Worm (Caenorhabditis elegans) whole organism, L2 larva: Measurements from ENCODE around the gene C35D10.7.

Experiments
- C34F6.9 ChIP-seq: fragments of 150-350 bp; optimal IDR thresholded peaks from 2 replicates; lab custom pipeline; 2014; ENCODE audit warnings: missing biosample characterization, missing genetic modification characterization
- F13H6.1 ChIP-seq: sonication (generic microtip); optimal IDR thresholded peaks from 2 replicates; lab custom pipeline; 2016; ENCODE audit warnings: missing genetic modification characterization, missing compliant biosample characterization
- R02D3.7 ChIP-seq: fragments of 150-350 bp; optimal IDR thresholded peaks from 2 replicates; lab custom pipeline; 2014; ENCODE audit warnings: missing biosample characterization, missing genetic modification characterization
- Y55F3AM.14 ChIP-seq: fragments of 200-800 bp; sonication (Bioruptor generic); optimal IDR thresholded peaks from 2 replicates; lab custom pipeline; 2018; ENCODE audit warnings: mild to moderate bottlenecking, missing genetic modification characterization, missing compliant biosample characterization
- ZK546.5 ChIP-seq: sonication (generic microtip); optimal IDR thresholded peaks from 2 replicates; lab custom pipeline; 2017; ENCODE audit warnings: missing biosample characterization, missing genetic modification characterization
- alr-1 ChIP-seq: fragments of 150-350 bp; optimal IDR thresholded peaks from 2 replicates; lab custom pipeline; 2014; ENCODE audit warnings: missing biosample characterization, missing genetic modification characterization
- aly-2 ChIP-seq: fragments of 150-350 bp; optimal IDR thresholded peaks from 2 replicates; lab custom pipeline; 2014; ENCODE audit warnings: missing biosample characterization, missing genetic modification characterization
- ama-1 ChIP-seq: fragments of 150-350 bp; optimal IDR thresholded peaks from 2 replicates; lab custom pipeline; 2018; ENCODE audit warnings: inconsistent platforms
- blmp-1 ChIP-seq: sonication (generic microtip); optimal IDR thresholded peaks from 2 replicates; lab custom pipeline; 2017; ENCODE audit warnings: missing genetic modification characterization, mild to moderate bottlenecking, missing compliant biosample characterization, antibody characterized with exemption, moderate library complexity; ENCODE audit not compliant: insufficient read depth
- ceh-16 ChIP-seq: fragments of 150-350 bp; optimal IDR thresholded peaks from 2 replicates; lab custom pipeline; 2014; ENCODE audit warnings: missing biosample characterization, missing genetic modification characterization
- ceh-82 ChIP-seq: fragments of 150-350 bp; optimal IDR thresholded peaks from 2 replicates; lab custom pipeline; 2014; ENCODE audit warnings: missing biosample characterization, missing genetic modification characterization
- crh-2 ChIP-seq: sonication (generic microtip); optimal IDR thresholded peaks from 2 replicates; lab custom pipeline; 2017; ENCODE audit warnings: missing biosample characterization, missing genetic modification characterization
- dmd-4 ChIP-seq: sonication (generic microtip); optimal IDR thresholded peaks from 2 replicates; lab custom pipeline; 2017; ENCODE audit warnings: missing biosample characterization, missing genetic modification characterization
- egl-27 ChIP-seq: sonication (generic microtip); optimal IDR thresholded peaks from 3 replicates; lab custom pipeline; 2017; ENCODE audit warnings: missing biosample characterization, missing genetic modification reagents, missing genetic modification characterization
- elt-1 ChIP-seq: fragments of 150-350 bp; optimal IDR thresholded peaks from 2 replicates; lab custom pipeline; 2014; ENCODE audit warnings: missing biosample characterization, missing genetic modification characterization
- elt-3 ChIP-seq: sonication (generic microtip); optimal IDR thresholded peaks from 2 replicates; lab custom pipeline; 2017; ENCODE audit warnings: missing biosample characterization, missing genetic modification characterization
- fos-1 ChIP-seq: fragments of 150-350 bp; optimal IDR thresholded peaks from 2 replicates; lab custom pipeline; 2014; ENCODE audit warnings: missing biosample characterization, missing genetic modification characterization
- gmeb-1 ChIP-seq: fragments of 150-350 bp; optimal IDR thresholded peaks from 2 replicates; lab custom pipeline; 2014; ENCODE audit warnings: missing biosample characterization, missing genetic modification characterization
- lin-11 ChIP-seq: fragments of 150-350 bp; sonication (generic microtip); optimal IDR thresholded peaks from 2 replicates; lab custom pipeline; 2014; ENCODE audit warnings: missing biosample characterization, missing genetic modification characterization, inconsistent platforms, mixed read lengths
- lin-13 ChIP-seq: fragments of 150-350 bp; optimal IDR thresholded peaks from 2 replicates; lab custom pipeline; 2014; ENCODE audit warnings: missing biosample characterization, missing genetic modification reagents, missing genetic modification characterization
- lin-39 ChIP-seq: fragments of 150-350 bp; optimal IDR thresholded peaks from 2 replicates; lab custom pipeline; 2014; ENCODE audit warnings: missing biosample characterization, missing genetic modification reagents, missing genetic modification characterization
- lsy-2 ChIP-seq, 2 experiments: fragments of 150-350 bp in 1 of 2; sonication (generic microtip) in 1 of 2; optimal IDR thresholded peaks; 2 replicates each; lab custom pipeline; 2014 to 2017; ENCODE audit warnings: missing biosample characterization in 2 of 2, missing genetic modification characterization in 2 of 2
- mab-5 ChIP-seq: fragments of 150-350 bp; optimal IDR thresholded peaks from 2 replicates; lab custom pipeline; 2014; ENCODE audit warnings: missing biosample characterization, missing genetic modification characterization
- mbf-1 ChIP-seq: sonication (generic microtip); optimal IDR thresholded peaks from 2 replicates; lab custom pipeline; 2017; ENCODE audit warnings: missing biosample characterization, missing genetic modification characterization
- mdl-1 ChIP-seq, 2 experiments: fragments of 150-350 bp in 1 of 2; sonication (generic microtip) in 1 of 2; optimal IDR thresholded peaks; 2 replicates each; lab custom pipeline; 2017; ENCODE audit warnings: missing biosample characterization in 2 of 2, missing genetic modification characterization in 2 of 2
- nhr-10 ChIP-seq: sonication (generic microtip); optimal IDR thresholded peaks from 2 replicates; lab custom pipeline; 2017; ENCODE audit warnings: missing biosample characterization, missing genetic modification characterization
- nhr-11 ChIP-seq: fragments of 150-350 bp; optimal IDR thresholded peaks from 2 replicates; lab custom pipeline; 2014; ENCODE audit warnings: missing biosample characterization, missing genetic modification characterization
- nhr-12 ChIP-seq: fragments of 150-350 bp; optimal IDR thresholded peaks from 2 replicates; lab custom pipeline; 2014; ENCODE audit warnings: missing biosample characterization, missing genetic modification characterization
- nhr-129 ChIP-seq: fragments of 150-350 bp; optimal IDR thresholded peaks from 2 replicates; lab custom pipeline; 2014; ENCODE audit warnings: missing biosample characterization, missing genetic modification characterization
- nhr-21 ChIP-seq: fragments of 150-350 bp; optimal IDR thresholded peaks from 2 replicates; lab custom pipeline; 2014; ENCODE audit warnings: missing biosample characterization, missing genetic modification characterization
- nhr-23 ChIP-seq: fragments of 150-350 bp; optimal IDR thresholded peaks from 2 replicates; lab custom pipeline; 2014; ENCODE audit warnings: missing biosample characterization, missing genetic modification reagents, missing genetic modification characterization
- nhr-237 ChIP-seq: fragments of 150-350 bp; optimal IDR thresholded peaks from 2 replicates; lab custom pipeline; 2014; ENCODE audit warnings: missing biosample characterization, missing genetic modification characterization
- nhr-25 ChIP-seq: fragments of 150-350 bp; sonication (generic microtip); optimal IDR thresholded peaks from 3 replicates; lab custom pipeline; 2014; ENCODE audit warnings: missing biosample characterization, missing genetic modification characterization
- nhr-6 ChIP-seq: fragments of 150-350 bp; optimal IDR thresholded peaks from 2 replicates; lab custom pipeline; 2014; ENCODE audit warnings: missing biosample characterization, missing genetic modification characterization
- nhr-77 ChIP-seq: fragments of 150-350 bp; optimal IDR thresholded peaks from 2 replicates; lab custom pipeline; 2014; ENCODE audit warnings: missing biosample characterization, missing genetic modification characterization
- peb-1 ChIP-seq: fragments of 150-350 bp; optimal IDR thresholded peaks from 2 replicates; lab custom pipeline; 2014; ENCODE audit warnings: missing biosample characterization, missing genetic modification characterization
- sem-4 ChIP-seq: fragments of 150-350 bp; optimal IDR thresholded peaks from 2 replicates; lab custom pipeline; 2014; ENCODE audit warnings: missing biosample characterization, missing genetic modification reagents, missing genetic modification characterization
- skn-1 ChIP-seq: sonication (generic microtip); optimal IDR thresholded peaks from 2 replicates; lab custom pipeline; 2017; ENCODE audit warnings: missing biosample characterization, missing genetic modification characterization
- sma-3 ChIP-seq: sonication (generic microtip); optimal IDR thresholded peaks from 2 replicates; lab custom pipeline; 2016; ENCODE audit warnings: missing genetic modification reagents, missing genetic modification characterization, missing compliant biosample characterization
- sma-9 ChIP-seq, 2 experiments: fragments of 150-350 bp in 1 of 2; sonication (generic microtip) in 1 of 2; optimal IDR thresholded peaks; 2 replicates each; lab custom pipeline; 2014 to 2016; ENCODE audit warnings: missing genetic modification characterization in 2 of 2, mild to moderate bottlenecking in 1 of 2, missing biosample characterization in 1 of 2, missing compliant biosample characterization in 1 of 2, missing genetic modification reagents in 1 of 2, moderate library complexity in 1 of 2
- snpc-4 ChIP-seq: fragments of 150-350 bp; optimal IDR thresholded peaks from 2 replicates; lab custom pipeline; 2014; ENCODE audit warnings: missing biosample characterization, missing genetic modification characterization
- unc-39 ChIP-seq: fragments of 150-350 bp; optimal IDR thresholded peaks from 2 replicates; lab custom pipeline; 2014; ENCODE audit warnings: missing biosample characterization, missing genetic modification characterization
- unc-55 ChIP-seq: fragments of 150-350 bp; sonication (generic microtip); optimal IDR thresholded peaks from 3 replicates; lab custom pipeline; 2014; ENCODE audit warnings: missing biosample characterization, missing genetic modification reagents, missing genetic modification characterization
- unc-62 ChIP-seq: fragments of 150-350 bp; optimal IDR thresholded peaks from 2 replicates; lab custom pipeline; 2014; ENCODE audit warnings: missing biosample characterization, missing genetic modification reagents, missing genetic modification characterization
- zag-1 ChIP-seq: fragments of 150-350 bp; optimal IDR thresholded peaks from 2 replicates; lab custom pipeline; 2014; ENCODE audit warnings: missing biosample characterization, missing genetic modification characterization
- ztf-1 ChIP-seq: fragments of 200-800 bp; sonication (Bioruptor generic); conservative IDR thresholded peaks from 2 replicates; pipeline ENCODE4 v1.3.6; 2022; ENCODE audit warnings: missing genetic modification characterization, missing compliant biosample characterization
- ztf-11 ChIP-seq: sonication (generic microtip); optimal IDR thresholded peaks from 2 replicates; lab custom pipeline; 2017; ENCODE audit warnings: missing biosample characterization, missing genetic modification characterization
- ztf-4 ChIP-seq: fragments of 150-350 bp; optimal IDR thresholded peaks from 2 replicates; lab custom pipeline; 2014; ENCODE audit warnings: missing biosample characterization, missing genetic modification characterization

Gene C35D10.7

ce11 chrIII:4899035-4899578 is 43.1 kb downstream of the C35D10.7 start, which contains the start of gene nhl-2:
Gene nhl-2, minus strand, starts transcription at chrIII:4899085.
- TF ChIP-seq nhr-11 (tag; lab: Kevin White, UChicago) (no peak), fos-1 (tag; lab: Kevin White, UChicago) (no peak), nhr-77 (tag; lab: Kevin White, UChicago) (no peak), ceh-16 (tag; lab: Kevin White, UChicago) (no peak), lin-13 (GFP tag; lab: Kevin White, UChicago) (no peak), mab-5 (tag; lab: Kevin White, UChicago) (no peak), F13H6.1 (no peak), mbf-1 (tag; lab: Kevin White, UChicago) (no peak), mdl-1 (tag; optimal IDR thresholded peaks at IDR 0.05; lab: Kevin White, UChicago) (no peak), aly-2 (tag; lab: Kevin White, UChicago) (no peak), nhr-129 (tag; lab: Kevin White, UChicago) (no peak), alr-1 (no peak), blmp-1 (tag; lab: Kevin White, UChicago) (no peak), nhr-6 (tag; lab: Kevin White, UChicago) (no peak), sma-9 (GFP tag; optimal IDR thresholded peaks at IDR 0.05; lab: Kevin White, UChicago) (no peak), sma-9 (tag; optimal IDR thresholded peaks at IDR 0.05; lab: Kevin White, UChicago) (no peak), ztf-4 (no peak), lin-11 (no peak), sma-3 (GFP tag; lab: Kevin White, UChicago) (no peak), ztf-1 (GFP tag; lab: Robert Waterston, UW) (no peak), peb-1 (tag; lab: Kevin White, UChicago) (no peak)

DNA sequence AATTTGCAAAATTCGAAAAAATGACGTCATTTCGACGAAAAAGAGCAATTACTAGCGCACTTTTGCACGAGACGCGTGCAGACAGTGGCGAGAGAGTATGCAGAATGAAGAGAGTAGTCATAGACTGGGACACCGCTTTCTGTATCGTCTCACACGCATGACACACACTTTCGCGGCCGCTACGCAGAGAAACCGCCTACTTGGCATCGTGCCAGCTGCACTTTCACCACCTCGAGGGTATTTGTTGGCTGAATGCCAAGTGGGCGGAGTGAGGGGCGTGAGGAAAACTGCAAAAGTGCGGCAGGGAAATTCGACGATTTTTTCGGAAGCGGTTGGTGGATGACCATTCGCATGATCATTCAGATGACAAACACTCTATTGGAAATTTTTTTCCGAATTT is 43.7 kb downstream of the C35D10.7 start:
- TF ChIP-seq gmeb-1 (tag; lab: Kevin White, UChicago) (peak; percentile 93), crh-2 (tag; lab: Kevin White, UChicago) (peak; percentile 99), lin-39 (tag; lab: Kevin White, UChicago) (peak; percentile 77), Y55F3AM.14 (GFP tag; lab: Kevin White, UChicago) (peak; percentile 99), C34F6.9 (tag; lab: Kevin White, UChicago) (peak; percentile 99), ztf-4 (peak; percentile 99), mdl-1 (tag; optimal IDR thresholded peaks at IDR 0.05; lab: Kevin White, UChicago) (peak; percentile 94 to 99), zag-1 (tag; lab: Kevin White, UChicago) (peak; percentile 98), nhr-10 (tag; lab: Kevin White, UChicago) (peak; percentile 86), alr-1 (peak; percentile 67), R02D3.7 (tag; lab: Kevin White, UChicago) (peak; percentile 69), mab-5 (tag; lab: Kevin White, UChicago) (peak; percentile 96), nhr-23 (tag; lab: Kevin White, UChicago) (no peak), lin-13 (GFP tag; lab: Kevin White, UChicago) (peak; percentile 98), lsy-2 (tag; optimal IDR thresholded peaks at IDR 0.05; lab: Kevin White, UChicago) (peak; percentile 94 to 97), nhr-12 (peak; percentile 65), ZK546.5 (tag; lab: Kevin White, UChicago) (peak; percentile 88), ztf-1 (GFP tag; lab: Robert Waterston, UW) (0 out of 2 replicates have a peak, but pooled peaks have one; percentile 58), ceh-16 (tag; lab: Kevin White, UChicago) (peak; percentile 99), nhr-11 (tag; lab: Kevin White, UChicago) (no peak), nhr-237 (tag; lab: Kevin White, UChicago) (peak; percentile 87), ztf-11 (tag; lab: Kevin White, UChicago) (no peak), sma-9 (GFP tag; optimal IDR thresholded peaks at IDR 0.05; lab: Kevin White, UChicago) (peak; percentile 99), sma-9 (tag; optimal IDR thresholded peaks at IDR 0.05; lab: Kevin White, UChicago) (no peak), elt-3 (tag; lab: Kevin White, UChicago) (no peak), egl-27 (tag; lab: Kevin White, UChicago) (peak; percentile 98), nhr-21 (tag; lab: Kevin White, UChicago) (peak; percentile 99), F13H6.1 (peak; percentile 100), snpc-4 (tag; lab: Kevin White, UChicago) (peak; percentile 89), dmd-4 (tag; lab: Kevin White, UChicago) (peak; percentile 68), nhr-129 (tag; lab: Kevin White, UChicago) (peak; percentile 99), nhr-25 (tag; lab: Kevin White, UChicago) (peak; percentile 99), aly-2 (tag; lab: Kevin White, UChicago) (no peak), nhr-6 (tag; lab: Kevin White, UChicago) (peak; percentile 97), sem-4 (peak; percentile 99), ceh-82 (tag; lab: Kevin White, UChicago) (peak; percentile 92), ama-1 (lab: Kevin White, UChicago) (peak; percentile 36), nhr-77 (tag; lab: Kevin White, UChicago) (peak; percentile 89), fos-1 (tag; lab: Kevin White, UChicago) (peak; percentile 100), mbf-1 (tag; lab: Kevin White, UChicago) (no peak), unc-55 (peak; percentile 99), sma-3 (GFP tag; lab: Kevin White, UChicago) (peak; percentile 100), lin-11 (peak; percentile 99), blmp-1 (tag; lab: Kevin White, UChicago) (peak; percentile 99), skn-1 (tag; lab: Kevin White, UChicago) (peak; percentile 41), unc-62 (GFP tag; lab: Kevin White, UChicago) (peak; percentile 95), unc-39 (tag; lab: Kevin White, UChicago) (no peak), elt-1 (tag; lab: Kevin White, UChicago) (peak; percentile 19)
